Worm (Caenorhabditis elegans) whole organism, late embryonic: Measurements from ENCODE around the gene K06A1.2.

Experiments
- C08G9.2 ChIP-seq: sonication (generic microtip); optimal IDR thresholded peaks from 2 replicates; lab custom pipeline; 2016; ENCODE audit warnings: mild to moderate bottlenecking, missing genetic modification characterization, moderate library complexity, missing compliant biosample characterization
- F13H6.1 ChIP-seq: sonication (generic microtip); optimal IDR thresholded peaks from 2 replicates; lab custom pipeline; 2016; ENCODE audit warnings: missing genetic modification characterization, missing compliant biosample characterization
- ama-1 ChIP-seq: fragments of 150-350 bp; optimal IDR thresholded peaks from 2 replicates; lab custom pipeline; 2014
- ceh-14 ChIP-seq: sonication (generic microtip); optimal IDR thresholded peaks from 2 replicates; lab custom pipeline; 2016; ENCODE audit warnings: missing genotype, missing genetic modification characterization, missing compliant biosample characterization
- ceh-18 ChIP-seq: sonication (generic microtip); optimal IDR thresholded peaks from 2 replicates; lab custom pipeline; 2016; ENCODE audit warnings: missing genetic modification characterization, missing compliant biosample characterization
- ceh-30 ChIP-seq: fragments of 150-350 bp; optimal IDR thresholded peaks from 2 replicates; lab custom pipeline; 2014; ENCODE audit warnings: missing biosample characterization, missing genetic modification characterization
- ceh-31 ChIP-seq: sonication (generic microtip); optimal IDR thresholded peaks from 2 replicates; lab custom pipeline; 2016; ENCODE audit warnings: missing genetic modification characterization, missing compliant biosample characterization
- ceh-48 ChIP-seq: sonication (generic microtip); optimal IDR thresholded peaks from 2 replicates; lab custom pipeline; 2016; ENCODE audit warnings: missing genetic modification characterization, inconsistent platforms, missing compliant biosample characterization
- ceh-6 ChIP-seq: fragments of 200-800 bp; sonication (Bioruptor generic); optimal IDR thresholded peaks from 2 replicates; lab custom pipeline; 2018; ENCODE audit warnings: mild to moderate bottlenecking, missing genetic modification characterization, missing compliant biosample characterization
- che-1 ChIP-seq: sonication (generic microtip); optimal IDR thresholded peaks from 2 replicates; lab custom pipeline; 2016; ENCODE audit warnings: mild to moderate bottlenecking, missing genetic modification characterization, missing compliant biosample characterization
- dve-1 ChIP-seq: sonication (generic microtip); optimal IDR thresholded peaks from 2 replicates; lab custom pipeline; 2017; ENCODE audit warnings: antibody characterized with exemption, mild to moderate bottlenecking, missing genetic modification characterization, missing compliant biosample characterization
- elt-2 ChIP-seq: sonication (generic microtip); optimal IDR thresholded peaks from 2 replicates; lab custom pipeline; 2016; ENCODE audit warnings: missing genetic modification reagents, missing genetic modification characterization, missing compliant biosample characterization
- ets-4 ChIP-seq: sonication (generic microtip); optimal IDR thresholded peaks from 2 replicates; lab custom pipeline; 2016; ENCODE audit warnings: missing genetic modification characterization, missing compliant biosample characterization
- eyg-1 ChIP-seq: sonication (generic microtip); optimal IDR thresholded peaks from 2 replicates; lab custom pipeline; 2016; ENCODE audit warnings: missing genotype, missing genetic modification characterization, missing compliant biosample characterization
- fkh-6 ChIP-seq: sonication (generic microtip); optimal IDR thresholded peaks from 2 replicates; lab custom pipeline; 2016; ENCODE audit warnings: missing genetic modification characterization, missing compliant biosample characterization
- gmeb-2 ChIP-seq: sonication (generic microtip); optimal IDR thresholded peaks from 2 replicates; lab custom pipeline; 2016; ENCODE audit warnings: missing genetic modification characterization, inconsistent platforms, missing compliant biosample characterization
- hlh-13 ChIP-seq: fragments of 200-800 bp; sonication (Bioruptor generic); optimal IDR thresholded peaks from 2 replicates; lab custom pipeline; 2018; ENCODE audit warnings: mild to moderate bottlenecking, missing genetic modification characterization, missing compliant biosample characterization
- hlh-8 ChIP-seq: sonication (generic microtip); optimal IDR thresholded peaks from 2 replicates; lab custom pipeline; 2016; ENCODE audit warnings: missing genotype, missing genetic modification characterization, missing compliant biosample characterization
- lin-11 ChIP-seq: fragments of 200-800 bp; sonication (Bioruptor generic); optimal IDR thresholded peaks from 2 replicates; lab custom pipeline; 2018; ENCODE audit warnings: mild to moderate bottlenecking, missing genetic modification characterization, missing compliant biosample characterization
- madf-2 ChIP-seq: sonication (generic microtip); optimal IDR thresholded peaks from 2 replicates; lab custom pipeline; 2017; ENCODE audit warnings: missing genetic modification characterization, missing compliant biosample characterization
- mec-3 ChIP-seq: sonication (generic microtip); optimal IDR thresholded peaks from 2 replicates; lab custom pipeline; 2016; ENCODE audit warnings: borderline replicate concordance, missing genetic modification characterization, missing compliant biosample characterization
- nfya-1 ChIP-seq: sonication (generic microtip); optimal IDR thresholded peaks from 2 replicates; lab custom pipeline; 2017; ENCODE audit warnings: missing genetic modification characterization, mild to moderate bottlenecking, missing compliant biosample characterization, antibody characterized with exemption, moderate library complexity
- npax-4 ChIP-seq: sonication (generic microtip); optimal IDR thresholded peaks from 2 replicates; lab custom pipeline; 2016; ENCODE audit warnings: missing genetic modification characterization, missing compliant biosample characterization
- pat-9 ChIP-seq: fragments of 200-800 bp; sonication (Bioruptor generic); optimal IDR thresholded peaks from 2 replicates; lab custom pipeline; 2018; ENCODE audit warnings: mild to moderate bottlenecking, missing genetic modification characterization, moderate library complexity, missing compliant biosample characterization
- pha-2 ChIP-seq: sonication (generic microtip); optimal IDR thresholded peaks from 2 replicates; lab custom pipeline; 2017; ENCODE audit warnings: mild to moderate bottlenecking, missing genetic modification characterization, missing compliant biosample characterization
- pha-4 ChIP-seq: fragments of 150-350 bp; optimal IDR thresholded peaks from 2 replicates; lab custom pipeline; 2018; ENCODE audit warnings: missing biosample characterization, missing genetic modification reagents, missing genetic modification characterization
- pros-1 ChIP-seq: fragments of 150-350 bp; optimal IDR thresholded peaks from 2 replicates; lab custom pipeline; 2014; ENCODE audit warnings: missing biosample characterization, missing genetic modification reagents, missing genetic modification characterization
- ref-2 ChIP-seq: sonication (generic microtip); optimal IDR thresholded peaks from 2 replicates; lab custom pipeline; 2016; ENCODE audit warnings: missing genetic modification characterization, missing compliant biosample characterization
- rnt-1 ChIP-seq: sonication (generic microtip); optimal IDR thresholded peaks from 2 replicates; lab custom pipeline; 2016; ENCODE audit warnings: missing genetic modification characterization, missing compliant biosample characterization
- sox-4 ChIP-seq: sonication (generic microtip); optimal IDR thresholded peaks from 2 replicates; lab custom pipeline; 2017; ENCODE audit warnings: mild to moderate bottlenecking, missing genetic modification characterization, inconsistent platforms, missing compliant biosample characterization
- syd-9 ChIP-seq: sonication (generic microtip); optimal IDR thresholded peaks from 2 replicates; lab custom pipeline; 2016; ENCODE audit warnings: mild to moderate bottlenecking, missing genetic modification characterization, moderate library complexity, missing compliant biosample characterization
- tbx-2 ChIP-seq: sonication (generic microtip); optimal IDR thresholded peaks from 2 replicates; lab custom pipeline; 2016; ENCODE audit warnings: missing genetic modification characterization, missing compliant biosample characterization
- tbx-7 ChIP-seq: sonication (generic microtip); optimal IDR thresholded peaks from 2 replicates; lab custom pipeline; 2016; ENCODE audit warnings: missing genotype, missing genetic modification characterization, missing compliant biosample characterization
- unc-3 ChIP-seq, 2 experiments: fragments of 200-800 bp in 1 of 2; sonication (Bioruptor generic) in 1 of 2; sonication (generic microtip) in 1 of 2; conservative IDR thresholded peaks in 1 of 2; optimal IDR thresholded peaks in 1 of 2; 2 replicates each; pipeline versions ENCODE4 v1.3.6 to Lab custom; 2016 to 2022; ENCODE audit warnings: missing compliant biosample characterization in 2 of 2, missing genetic modification characterization in 2 of 2, missing genetic modification reagents in 1 of 2
- unc-55 ChIP-seq: sonication (generic microtip); optimal IDR thresholded peaks from 2 replicates; lab custom pipeline; 2017; ENCODE audit warnings: missing biosample characterization, missing genetic modification reagents, missing genetic modification characterization
- zip-5 ChIP-seq: sonication (generic microtip); optimal IDR thresholded peaks from 2 replicates; lab custom pipeline; 2016; ENCODE audit warnings: missing genetic modification characterization, missing compliant biosample characterization
- ztf-16 ChIP-seq: sonication (generic microtip); optimal IDR thresholded peaks from 2 replicates; lab custom pipeline; 2017; ENCODE audit warnings: missing genetic modification characterization, missing compliant biosample characterization

The K06A1.2 gene

DNA sequence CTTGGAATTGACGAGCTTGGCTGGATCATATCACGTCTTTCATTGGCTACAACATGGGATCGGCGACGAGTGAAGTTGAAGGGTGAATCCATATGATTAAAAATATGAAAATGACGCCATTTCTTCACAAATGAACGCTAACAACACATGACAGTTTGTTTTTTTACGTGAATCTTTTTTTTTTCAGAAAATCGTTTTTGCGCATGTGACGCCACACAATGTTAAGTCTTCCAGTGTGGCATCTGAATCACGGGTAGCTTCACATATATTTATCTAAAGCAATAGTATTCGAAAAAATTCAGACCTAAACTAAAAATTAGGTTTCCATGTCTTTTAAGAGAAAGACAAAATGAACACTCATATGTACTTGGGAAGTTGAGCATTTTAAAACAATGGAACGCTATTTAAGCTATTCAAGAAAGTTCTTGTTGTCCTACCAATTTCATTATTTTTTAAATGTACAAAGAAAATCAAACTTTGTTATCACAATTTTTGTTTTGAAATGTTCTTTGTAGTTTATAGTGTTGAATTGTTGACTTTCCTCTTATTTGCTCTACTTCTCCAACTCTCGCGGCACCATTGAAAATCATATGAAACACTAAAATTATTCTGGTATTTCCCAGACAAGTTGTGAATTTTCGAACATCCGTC lies 41.2 kb downstream of the K06A1.2 start, which contains the start of the genes lido-16 and plpp-1.2:
Gene lido-16 (minus strand): TSS at position 101 of the 651 bp plus-strand sequence.
Gene plpp-1.2 (plus strand): TSS at position 601 of the 651 bp plus-strand sequence.
- TF ChIP-seq syd-9 (tag; lab: Kevin White, UChicago) (no peak), npax-4 (tag; lab: Kevin White, UChicago) (no peak), C08G9.2 (no peak), hlh-8 (tag; lab: Kevin White, UChicago) (no peak), madf-2 (tag; lab: Kevin White, UChicago) (no peak), ceh-18 (tag; lab: Kevin White, UChicago) (no peak), ceh-6 (GFP tag; lab: Kevin White, UChicago) (no peak), sox-4 (tag; lab: Kevin White, UChicago) (no peak), ama-1 (lab: Kevin White, UChicago) (no peak), eyg-1 (no peak), ztf-16 (tag; lab: Kevin White, UChicago) (no peak), mec-3 (no peak), ref-2 (tag; lab: Kevin White, UChicago) (no peak), dve-1 (tag; lab: Kevin White, UChicago) (no peak), zip-5 (tag; lab: Kevin White, UChicago) (no peak), pros-1 (tag; lab: Kevin White, UChicago) (no peak), ceh-30 (tag; lab: Kevin White, UChicago) (no peak), pha-4 (tag; lab: Kevin White, UChicago) (no peak), hlh-13 (no peak), ceh-14 (no peak)

DNA sequence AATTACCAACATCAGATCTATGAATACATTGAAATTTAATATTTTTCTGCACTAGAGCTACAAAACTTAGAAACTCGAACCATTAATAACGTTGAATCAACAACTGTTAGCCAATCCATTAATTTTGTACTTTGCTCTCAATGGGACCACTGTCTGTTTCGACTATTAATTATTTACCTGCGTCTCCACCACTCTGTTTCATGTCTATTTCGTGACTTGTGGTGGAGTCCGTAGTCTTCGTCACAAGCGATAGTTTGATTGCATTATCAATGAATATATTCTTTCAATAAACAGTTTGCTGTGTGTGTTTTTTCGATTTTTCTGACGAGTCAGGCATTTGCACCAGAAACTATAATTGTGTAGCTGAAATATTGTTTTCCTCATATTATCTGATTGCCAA lies 42.5 kb downstream of the K06A1.2 start:
- TF ChIP-seq F13H6.1 (tag; lab: Kevin White, UChicago), result no peak
- TF ChIP-seq unc-55 (GFP tag; lab: Kevin White, UChicago), result peak; percentile 31
- TF ChIP-seq rnt-1, result peak; percentile 16
- TF ChIP-seq, all 69 proteins: peak for 2

DNA sequence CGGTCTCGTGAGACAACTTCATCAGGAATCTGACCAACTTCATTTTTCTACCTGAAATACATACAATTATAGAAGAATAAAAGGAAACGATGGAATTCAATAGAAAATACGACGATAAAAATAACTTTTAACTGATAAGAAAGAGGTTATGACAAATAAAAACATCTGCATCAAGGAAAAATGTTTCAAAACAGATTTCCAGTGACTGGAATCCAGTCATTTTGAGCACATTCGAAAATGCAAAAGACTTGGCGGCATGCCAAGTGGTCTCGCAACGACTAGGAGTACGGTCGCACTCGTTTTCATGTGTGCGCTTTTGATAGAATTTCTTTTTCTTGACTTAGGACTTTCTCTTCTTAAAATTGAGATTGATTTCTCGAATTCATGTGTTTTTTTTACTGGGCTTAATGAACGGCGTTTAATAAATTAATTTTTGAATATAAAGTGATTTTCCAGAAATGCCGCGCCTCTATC lies 45.9 kb downstream of the K06A1.2 start, which contains the start of the genes snr-3 and rsp-5:
Gene snr-3 (minus strand): TSS at position 51 of the 474 bp plus-strand sequence.
Gene rsp-5 (plus strand): TSS at position 455 of the 474 bp plus-strand sequence.
- TF ChIP-seq nfya-1 (tag; lab: Kevin White, UChicago) (peak; percentile 79), che-1 (no peak), madf-2 (tag; lab: Kevin White, UChicago) (no peak), tbx-2 (tag; lab: Kevin White, UChicago) (peak; percentile 8)

DNA sequence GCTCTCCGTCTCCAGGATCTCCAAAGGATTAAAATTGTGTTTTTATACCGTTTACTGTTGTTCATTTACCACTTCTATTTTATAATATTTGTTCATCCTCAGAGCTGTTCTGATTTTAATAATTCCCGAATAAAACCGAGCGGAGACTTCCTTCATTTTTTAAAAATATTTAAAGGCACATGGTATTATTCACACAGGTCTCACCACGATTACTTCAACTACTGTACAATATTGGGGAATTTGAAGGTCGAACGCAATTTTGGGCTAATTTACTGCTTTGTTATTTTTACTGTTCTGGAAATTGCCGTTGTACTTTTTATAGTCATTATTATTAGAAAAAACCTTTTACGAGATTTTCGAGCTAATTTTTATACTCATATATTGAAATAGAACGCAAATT lies 47.4 kb downstream of the K06A1.2 start:
- no peak for TF ChIP-seq ceh-48
- no peak for TF ChIP-seq ceh-6 (GFP tag; lab: Kevin White, UChicago)
- TF ChIP-seq fkh-6 (tag; lab: Kevin White, UChicago), result no peak
- no peak for TF ChIP-seq tbx-7 (tag; lab: Kevin White, UChicago)
- no peak for TF ChIP-seq elt-2 (tag; lab: Kevin White, UChicago)
- no peak for TF ChIP-seq lin-11 (tag; lab: Kevin White, UChicago)
- no peak for TF ChIP-seq ceh-14
- TF ChIP-seq ceh-30 (tag; lab: Kevin White, UChicago), result no peak
- no peak for TF ChIP-seq ceh-31 (tag; lab: Kevin White, UChicago)
- TF ChIP-seq pat-9, result no peak
- TF ChIP-seq pha-2, result no peak
- no peak for TF ChIP-seq C08G9.2
- no peak for TF ChIP-seq gmeb-2 (tag; lab: Kevin White, UChicago)
- TF ChIP-seq ets-4 (tag; lab: Kevin White, UChicago), result no peak
- no peak for TF ChIP-seq unc-3 (GFP tag; conservative IDR thresholded peaks at IDR 0.05; lab: Robert Waterston, UW)
- no peak for TF ChIP-seq unc-3 (tag; optimal IDR thresholded peaks at IDR 0.05; lab: Kevin White, UChicago)
